Fruit fly (Drosophila melanogaster): ENCODE measurements around the gene Ziz.

Ziz gene

dm6 chr2L:7495987-7496503, at the start of gene Ziz (continued):
- TF ChIP-seq gfzf (GFP tag; optimal IDR thresholded peaks at IDR 0.05) (peak; percentile 100), dmrt11E (tag; optimal IDR thresholded peaks at IDR 0.05) (no peak), CG1603 (tag; optimal IDR thresholded peaks at IDR 0.05) (peak; percentile 87), CG34224 (GFP tag; IDR thresholded peaks at IDR 0.05; ENCODE audit: partially characterized antibody) (peak; percentile 57; the same call in 2 of the 3 replicates), CG2116 (GFP tag; optimal IDR thresholded peaks at IDR 0.05) (peak; percentile 28), CG16863 (GFP tag; optimal IDR thresholded peaks at IDR 0.05) (no peak), CG6683 (GFP tag; optimal IDR thresholded peaks at IDR 0.05) (peak; percentile 21), pros (GFP tag; optimal IDR thresholded peaks at IDR 0.05) (no peak), CG11560 (tag; IDR thresholded peaks at IDR 0.05) (no peak; the same call in 2 of the 3 replicates), btn (GFP tag; optimal IDR thresholded peaks at IDR 0.05) (peak; percentile 14), chm (GFP tag; IDR thresholded peaks at IDR 0.05) (peak; percentile 83), CG5953 (GFP tag; IDR thresholded peaks at IDR 0.05) (no peak), CG8290 (GFP tag; optimal IDR thresholded peaks at IDR 0.05) (peak; percentile 65), CG8290 (tag; optimal IDR thresholded peaks at IDR 0.05) (peak in 1 of 2 experiments; percentile 86), CG14050 (GFP tag; IDR thresholded peaks at IDR 0.05) (no peak), az2 (GFP tag; optimal IDR thresholded peaks at IDR 0.05) (no peak), Dfd (GFP tag; optimal IDR thresholded peaks at IDR 0.05) (no peak), Doc3 (GFP tag; IDR thresholded peaks at IDR 0.05; ENCODE audit: partially characterized antibody) (no peak), stwl (tag; optimal IDR thresholded peaks at IDR 0.05) (peak; percentile 80), Lhr (GFP tag; optimal IDR thresholded peaks at IDR 0.05) (peak; percentile 97), CG4730 (GFP tag; IDR thresholded peaks at IDR 0.05) (no peak), CG2120 (GFP tag; optimal IDR thresholded peaks at IDR 0.05) (peak; percentile 45), jumu (GFP tag; optimal IDR thresholded peaks at IDR 0.05) (no peak), CG12104 (GFP tag; optimal IDR thresholded peaks at IDR 0.05) (no peak), da (GFP tag; optimal IDR thresholded peaks at IDR 0.05) (no peak), gcm (GFP tag; optimal IDR thresholded peaks at IDR 0.05) (peak; percentile 4), Fer3 (tag; optimal IDR thresholded peaks at IDR 0.05) (peak; percentile 37), TFAM (GFP tag; optimal IDR thresholded peaks at IDR 0.05) (no peak), CG7963 (GFP tag; IDR thresholded peaks at IDR 0.05; ENCODE audit: partially characterized antibody) (no peak), Aef1 (GFP tag; IDR thresholded peaks at IDR 0.05) (no peak), CG34422 (GFP tag; IDR thresholded peaks at IDR 0.05) (peak; percentile 68; the same call in 1 of the 3 replicates), Ssrp (tag; optimal IDR thresholded peaks at IDR 0.05) (no peak), tna (GFP tag; IDR thresholded peaks at IDR 0.05; ENCODE audit: partially characterized antibody) (peak; percentile 71; the same call in 1 of the 2 replicates), gsb-n (tag; optimal IDR thresholded peaks at IDR 0.05) (peak; percentile 35), cwo (GFP tag; optimal IDR thresholded peaks at IDR 0.05) (peak; percentile 8), Myb (GFP tag; optimal IDR thresholded peaks at IDR 0.05) (peak; percentile 97), ewg (GFP tag; optimal IDR thresholded peaks at IDR 0.05) (no peak), Tbp (GFP tag; optimal IDR thresholded peaks at IDR 0.05) (no peak), kay (GFP tag; optimal IDR thresholded peaks at IDR 0.05) (peak; percentile 1), CG15514 (GFP tag; optimal IDR thresholded peaks at IDR 0.05) (peak; percentile 84), Trl (optimal IDR thresholded peaks at IDR 0.05) (no peak), Trl (GFP tag; optimal IDR thresholded peaks at IDR 0.05) (peak; percentile 30), Elba2 (GFP tag; optimal IDR thresholded peaks at IDR 0.05) (peak; percentile 14), Six4 (GFP tag; optimal IDR thresholded peaks at IDR 0.05) (no peak), bbx (GFP tag; IDR thresholded peaks at IDR 0.05; ENCODE audit: partially characterized antibody) (peak; percentile 81), sob (GFP tag; IDR thresholded peaks at IDR 0.05) (no peak), ranshi (GFP tag; IDR thresholded peaks at IDR 0.05) (peak; percentile 40; the same call in 1 of the 2 replicates), chn (GFP tag; optimal IDR thresholded peaks at IDR 0.05) (no peak), CG11723 (GFP tag; optimal IDR thresholded peaks at IDR 0.05) (peak; percentile 29), Mes4 (GFP tag; optimal IDR thresholded peaks at IDR 0.05) (no peak), aop (GFP tag; IDR thresholded peaks at IDR 0.05) (no peak)

Measured in whole organism, embryonic.